Worm (Caenorhabditis elegans): ENCODE measurements around the gene srh-24.

DNA sequence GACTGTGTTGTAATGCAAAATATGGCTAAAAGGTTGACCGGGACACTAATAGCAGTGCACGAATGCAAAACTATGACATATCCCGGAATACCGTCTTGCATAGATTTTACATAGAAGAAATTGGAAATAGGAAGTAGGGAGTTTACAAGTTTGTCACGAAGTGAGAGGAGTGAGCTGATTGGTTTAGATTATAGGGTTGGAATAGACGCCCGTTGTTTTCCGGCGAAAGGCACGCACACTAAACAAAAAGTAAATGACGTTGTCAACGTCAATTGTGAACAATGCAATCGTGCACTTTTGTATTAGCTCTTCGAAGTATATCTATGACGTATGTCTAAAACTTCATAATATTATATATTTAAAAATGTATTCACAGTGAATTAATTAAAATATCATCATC, at the start of gene srh-24:
- TF ChIP-seq him-1 (tag; optimal IDR thresholded peaks at IDR 0.05) (no peak), W03F9.2 (tag; optimal IDR thresholded peaks at IDR 0.05) (no peak)

Measured in whole organism, L4/young adult.